Worm (Caenorhabditis elegans): ENCODE measurements around the gene npr-41.

npr-41 gene

DNA sequence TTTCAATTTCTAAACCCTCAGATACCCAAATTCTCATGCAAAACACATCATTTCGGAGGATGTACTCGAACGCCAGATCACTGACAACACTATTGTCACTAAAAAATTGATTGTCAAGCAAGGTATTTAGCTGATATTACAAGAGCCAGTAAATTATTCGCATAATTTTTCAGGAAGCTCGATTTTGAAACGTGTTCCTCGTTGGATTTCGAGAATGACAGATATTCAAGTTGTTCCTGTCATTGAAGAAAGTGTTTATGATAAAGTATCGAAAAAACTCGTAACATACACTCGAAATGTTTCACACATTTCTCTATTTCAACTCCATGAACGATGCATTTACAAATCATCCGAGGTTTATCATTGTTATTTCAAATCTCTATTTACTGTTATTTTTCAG, 14.7 kb upstream of the npr-41 start:
- no peak for TF ChIP-seq nhr-23 (tag; optimal IDR thresholded peaks at IDR 0.05)
- TF ChIP-seq nhr-11 (tag; optimal IDR thresholded peaks at IDR 0.05) = no peak
- no peak for TF ChIP-seq mbf-1 (tag; optimal IDR thresholded peaks at IDR 0.05)
- no peak for TF ChIP-seq nhr-237 (tag; optimal IDR thresholded peaks at IDR 0.05)
- no peak for TF ChIP-seq sem-4 (tag; optimal IDR thresholded peaks at IDR 0.05)
- TF ChIP-seq F13H6.1 (tag; optimal IDR thresholded peaks at IDR 0.05) = no peak
- TF ChIP-seq unc-39 (tag; optimal IDR thresholded peaks at IDR 0.05) = no peak
- TF ChIP-seq skn-1 (tag; optimal IDR thresholded peaks at IDR 0.05) = no peak
- no peak for TF ChIP-seq unc-62 (GFP tag; optimal IDR thresholded peaks at IDR 0.05)
- no peak for TF ChIP-seq lin-39 (tag; optimal IDR thresholded peaks at IDR 0.05)
- TF ChIP-seq lin-11 (tag; optimal IDR thresholded peaks at IDR 0.05) = no peak
- TF ChIP-seq C34F6.9 (tag; optimal IDR thresholded peaks at IDR 0.05) = no peak
- TF ChIP-seq nhr-12 (tag; optimal IDR thresholded peaks at IDR 0.05) = no peak
- TF ChIP-seq sma-3 (GFP tag; optimal IDR thresholded peaks at IDR 0.05) = no peak
- TF ChIP-seq ztf-4 (tag; optimal IDR thresholded peaks at IDR 0.05) = no peak

ce11 chrII:11496767-11497166, 13.7 kb upstream of the npr-41 start, which contains the start of gene emc-5:
Gene emc-5, plus strand, starts transcription at chrII:11496780.
- TF ChIP-seq F13H6.1 (tag; optimal IDR thresholded peaks at IDR 0.05) = peak; percentile 43
- no peak for TF ChIP-seq elt-3 (tag; optimal IDR thresholded peaks at IDR 0.05)
- no peak for TF ChIP-seq nhr-25 (tag; optimal IDR thresholded peaks at IDR 0.05)
- peak in 1 of 2 experiments; percentile 34 for TF ChIP-seq lsy-2 (tag; optimal IDR thresholded peaks at IDR 0.05)
- TF ChIP-seq fos-1 (tag; optimal IDR thresholded peaks at IDR 0.05) = no peak
- TF ChIP-seq sma-9 (GFP tag; optimal IDR thresholded peaks at IDR 0.05) = peak; percentile 17
- no peak for TF ChIP-seq sma-9 (tag; optimal IDR thresholded peaks at IDR 0.05)
- no peak for TF ChIP-seq gmeb-1 (tag; optimal IDR thresholded peaks at IDR 0.05)
- no peak for TF ChIP-seq snpc-4 (tag; optimal IDR thresholded peaks at IDR 0.05)
- TF ChIP-seq mab-5 (tag; optimal IDR thresholded peaks at IDR 0.05) = peak; percentile 9
- no peak for TF ChIP-seq skn-1 (tag; optimal IDR thresholded peaks at IDR 0.05)

- TF ChIP-seq Y55F3AM.14 (GFP tag; optimal IDR thresholded peaks at IDR 0.05) (no peak), lin-11 (tag; optimal IDR thresholded peaks at IDR 0.05) (no peak), ceh-16 (tag; optimal IDR thresholded peaks at IDR 0.05) (no peak), sma-9 (GFP tag; optimal IDR thresholded peaks at IDR 0.05) (no peak), sma-9 (tag; optimal IDR thresholded peaks at IDR 0.05) (no peak), lin-13 (GFP tag; optimal IDR thresholded peaks at IDR 0.05) (no peak), nhr-11 (tag; optimal IDR thresholded peaks at IDR 0.05) (no peak), ama-1 (optimal IDR thresholded peaks at IDR 0.05) (no peak), nhr-25 (tag; optimal IDR thresholded peaks at IDR 0.05) (no peak), unc-55 (GFP tag; optimal IDR thresholded peaks at IDR 0.05) (no peak), mab-5 (tag; optimal IDR thresholded peaks at IDR 0.05) (no peak)
Measured at ce11 chrII:11497365-11497764, 13.1 kb upstream of the npr-41 start, which contains the start of gene B0334.5. Gene B0334.5, plus strand, starts transcription at chrII:11497665.

DNA sequence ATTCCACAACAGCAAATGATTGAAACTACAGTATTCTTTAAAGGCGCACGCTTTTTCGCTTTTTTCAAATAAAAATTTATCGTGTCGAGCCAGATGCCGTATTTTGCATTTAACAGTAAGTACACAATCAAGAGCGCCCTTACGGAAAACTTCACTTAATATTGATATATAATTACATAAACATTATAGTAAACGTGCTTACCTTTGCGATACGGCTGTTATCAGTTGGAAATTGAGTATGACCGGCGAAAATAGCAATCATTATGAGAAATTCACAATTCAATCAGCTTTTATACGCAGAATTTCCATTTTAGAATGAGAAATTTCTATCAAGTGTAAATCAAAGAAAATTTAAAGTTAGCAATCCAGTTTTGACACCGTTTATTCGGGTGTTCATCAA, 10.3 kb upstream of the npr-41 start, which contains the start of gene B0334.20:
B0334.20 (minus strand) TSS at position 262 of the 400 bp plus-strand sequence.
- no peak for TF ChIP-seq ZK546.5 (tag; optimal IDR thresholded peaks at IDR 0.05)
- TF ChIP-seq dmd-4 (tag; optimal IDR thresholded peaks at IDR 0.05) = no peak
- TF ChIP-seq crh-2 (tag; optimal IDR thresholded peaks at IDR 0.05) = no peak
- no peak for TF ChIP-seq elt-1 (tag; optimal IDR thresholded peaks at IDR 0.05)
- peak; percentile 53 for TF ChIP-seq fos-1 (tag; optimal IDR thresholded peaks at IDR 0.05)
- TF ChIP-seq R02D3.7 (tag; optimal IDR thresholded peaks at IDR 0.05) = no peak

- TF ChIP-seq sma-9 (GFP tag; optimal IDR thresholded peaks at IDR 0.05) (peak; percentile 56), sma-9 (tag; optimal IDR thresholded peaks at IDR 0.05) (no peak), lin-11 (tag; optimal IDR thresholded peaks at IDR 0.05) (no peak), nhr-25 (tag; optimal IDR thresholded peaks at IDR 0.05) (peak; percentile 7), lsy-2 (tag; optimal IDR thresholded peaks at IDR 0.05) (peak in 1 of 2 experiments; percentile 12), nhr-6 (tag; optimal IDR thresholded peaks at IDR 0.05) (no peak), Y55F3AM.14 (GFP tag; optimal IDR thresholded peaks at IDR 0.05) (no peak), skn-1 (tag; optimal IDR thresholded peaks at IDR 0.05) (no peak), dmd-4 (tag; optimal IDR thresholded peaks at IDR 0.05) (no peak), blmp-1 (tag; optimal IDR thresholded peaks at IDR 0.05; ENCODE audit: insufficient read depth) (peak; percentile 90), nhr-21 (tag; optimal IDR thresholded peaks at IDR 0.05) (peak; percentile 84), lin-39 (tag; optimal IDR thresholded peaks at IDR 0.05) (no peak), sma-3 (GFP tag; optimal IDR thresholded peaks at IDR 0.05) (no peak), nhr-12 (tag; optimal IDR thresholded peaks at IDR 0.05) (no peak), C34F6.9 (tag; optimal IDR thresholded peaks at IDR 0.05) (no peak), crh-2 (tag; optimal IDR thresholded peaks at IDR 0.05) (peak; percentile 5), fos-1 (tag; optimal IDR thresholded peaks at IDR 0.05) (peak; percentile 36), ztf-1 (GFP tag; conservative IDR thresholded peaks at IDR 0.05) (no peak)
Measured at ce11 chrII:11501956-11502355, 8.5 kb upstream of the npr-41 start.

All from whole organism, L2 larva.